Fruit fly (Drosophila melanogaster): ENCODE measurements around the gene MKP-4.

The MKP-4 gene

dm6 chrX:19582732-19583131, 40.2 kb upstream of the MKP-4 start:
- TF ChIP-seq mld (GFP tag; IDR thresholded peaks at IDR 0.05; ENCODE audit: partially characterized antibody) (0 out of 3 replicates have a peak, but pooled peaks have one; percentile 24), CG14860 (GFP tag; IDR thresholded peaks at IDR 0.05; ENCODE audit: partially characterized antibody) (peak; percentile 49; the same call in 1 of the 3 replicates), HLH3B (GFP tag; IDR thresholded peaks at IDR 0.05) (no peak), nerfin-2 (GFP tag; IDR thresholded peaks at IDR 0.05; ENCODE audit: partially characterized antibody) (peak; percentile 52), Scr (GFP tag; IDR thresholded peaks at IDR 0.05; ENCODE audit: partially characterized antibody) (peak; percentile 35; the same call in 1 of the 2 replicates), HLH4C (GFP tag; IDR thresholded peaks at IDR 0.05; ENCODE audit: partially characterized antibody) (peak; percentile 65), Dip3 (GFP tag; optimal IDR thresholded peaks at IDR 0.05) (no peak), CG6791 (GFP tag; IDR thresholded peaks at IDR 0.05; ENCODE audit: partially characterized antibody) (0 out of 3 replicates have a peak, but pooled peaks have one; percentile 35), Bgb (GFP tag; IDR thresholded peaks at IDR 0.05; ENCODE audit: partially characterized antibody) (peak; percentile 33; the same call in 1 of the 2 replicates), otp (GFP tag; IDR thresholded peaks at IDR 0.05) (no peak), vnd (GFP tag; IDR thresholded peaks at IDR 0.05; ENCODE audit: partially characterized antibody) (peak; percentile 51; the same call in 2 of the 3 replicates), CG16813 (GFP tag; IDR thresholded peaks at IDR 0.05; ENCODE audit: partially characterized antibody) (peak; percentile 53; the same call in 1 of the 3 replicates), odd (GFP tag; optimal IDR thresholded peaks at IDR 0.05) (no peak), sna (GFP tag; IDR thresholded peaks at IDR 0.05; ENCODE audit: partially characterized antibody) (peak; percentile 47; the same call in 1 of the 2 replicates)

dm6 chrX:19583317-19583716, 39.6 kb upstream of the MKP-4 start, which contains the start of gene CG14204:
Gene CG14204 (plus strand): TSS chrX:19583617.
- TF ChIP-seq CG7372 (GFP tag; IDR thresholded peaks at IDR 0.05) = no peak

- TF ChIP-seq sr (GFP tag; IDR thresholded peaks at IDR 0.05) (no peak), CTCF (GFP tag; optimal IDR thresholded peaks at IDR 0.05) (peak; percentile 87)
These were observed 37.8 kb upstream of the MKP-4 start for dm6 chrX:19585142-19585541.

dm6 chrX:19590070-19590469, 32.8 kb upstream of the MKP-4 start, which contains the start of gene CG14219:
Gene CG14219 (minus strand): TSS chrX:19590170.
- TF ChIP-seq Deaf1 (tag; optimal IDR thresholded peaks at IDR 0.05) (no peak), sug (tag; optimal IDR thresholded peaks at IDR 0.05) (peak; percentile 41)

dm6 chrX:19590579-19590978, 32.3 kb upstream of the MKP-4 start:
- TF ChIP-seq grn (GFP tag; optimal IDR thresholded peaks at IDR 0.05) = peak; percentile 64
- no peak for TF ChIP-seq Stat92E (GFP tag; optimal IDR thresholded peaks at IDR 0.05)
- TF ChIP-seq slou (GFP tag; optimal IDR thresholded peaks at IDR 0.05) = no peak
- peak; percentile 91 for TF ChIP-seq exex (tag; optimal IDR thresholded peaks at IDR 0.05)
- peak; percentile 43 for TF ChIP-seq sug (tag; optimal IDR thresholded peaks at IDR 0.05)
- no peak for TF ChIP-seq CG4820 (GFP tag; optimal IDR thresholded peaks at IDR 0.05)
- no peak for TF ChIP-seq psq (GFP tag; optimal IDR thresholded peaks at IDR 0.05)
- TF ChIP-seq dan (GFP tag; IDR thresholded peaks at IDR 0.05) = no peak
- peak; percentile 19 for TF ChIP-seq mirr (GFP tag; optimal IDR thresholded peaks at IDR 0.05)

dm6 chrX:19592309-19592708, 30.6 kb upstream of the MKP-4 start, which contains the start of gene CG14205:
Gene CG14205 (plus strand): TSS chrX:19592609.
- TF ChIP-seq kay (GFP tag; optimal IDR thresholded peaks at IDR 0.05) (no peak), mam (GFP tag; optimal IDR thresholded peaks at IDR 0.05) (no peak), zen2 (GFP tag; IDR thresholded peaks at IDR 0.05; ENCODE audit: partially characterized antibody) (no peak), CG32532 (GFP tag; IDR thresholded peaks at IDR 0.05) (no peak), Asciz (GFP tag; optimal IDR thresholded peaks at IDR 0.05) (no peak), Scr (GFP tag; IDR thresholded peaks at IDR 0.05; ENCODE audit: partially characterized antibody) (no peak), CTCF (GFP tag; optimal IDR thresholded peaks at IDR 0.05) (no peak), emc (GFP tag; optimal IDR thresholded peaks at IDR 0.05) (no peak), CG7786 (GFP tag; optimal IDR thresholded peaks at IDR 0.05) (no peak), CG17186 (GFP tag; optimal IDR thresholded peaks at IDR 0.05) (no peak), CG11085 (GFP tag; IDR thresholded peaks at IDR 0.05) (no peak), tll (GFP tag; optimal IDR thresholded peaks at IDR 0.05) (no peak), ham (GFP tag; IDR thresholded peaks at IDR 0.05) (no peak), sc (optimal IDR thresholded peaks at IDR 0.05) (no peak), sc (GFP tag; optimal IDR thresholded peaks at IDR 0.05) (no peak), HmgD (GFP tag; optimal IDR thresholded peaks at IDR 0.05) (no peak), ash1 (GFP tag; optimal IDR thresholded peaks at IDR 0.05) (no peak), sug (tag; optimal IDR thresholded peaks at IDR 0.05) (peak; percentile 49)

Measured in whole organism, embryonic.